Worm (Caenorhabditis elegans): ENCODE data around the gene mans-3.

The mans-3 gene

ce11 chrX:5165037-5165436 lies at the start of gene mans-3:
Gene mans-3 (plus strand): TSS chrX:5165395.
- no peak for TF ChIP-seq dmd-8 (GFP tag; IDR thresholded peaks at IDR 0.05)
- TF ChIP-seq sdz-12 (GFP tag; optimal IDR thresholded peaks at IDR 0.05): no peak
- no peak; the same call in 1 of the 2 replicates for TF ChIP-seq set-16 (GFP tag; IDR thresholded peaks at IDR 0.05)
- TF ChIP-seq ZK337.2 (GFP tag; IDR thresholded peaks at IDR 0.05): no peak
- TF ChIP-seq mdl-1 (tag; optimal IDR thresholded peaks at IDR 0.05): peak; percentile 92 to 100
- peak; percentile 44 for TF ChIP-seq cey-2 (tag; optimal IDR thresholded peaks at IDR 0.05; ENCODE audit: borderline replicate concordance, insufficient read depth)
- TF ChIP-seq dpl-1 (GFP tag; optimal IDR thresholded peaks at IDR 0.05): peak; percentile 79
- TF ChIP-seq nhr-42 (GFP tag; IDR thresholded peaks at IDR 0.05): peak; percentile 81
- TF ChIP-seq ceh-44 (GFP tag; IDR thresholded peaks at IDR 0.05): no peak
- TF ChIP-seq lsy-2 (tag; optimal IDR thresholded peaks at IDR 0.05): peak; percentile 49 to 94
- no peak for TF ChIP-seq unc-130 (GFP tag; optimal IDR thresholded peaks at IDR 0.05)
- TF ChIP-seq hlh-11 (tag; optimal IDR thresholded peaks at IDR 0.05): peak; percentile 98
- TF ChIP-seq ceh-32 (tag; optimal IDR thresholded peaks at IDR 0.05; ENCODE audit: poor library complexity): peak; percentile 42
- TF ChIP-seq nhr-77 (tag; optimal IDR thresholded peaks at IDR 0.05): peak; percentile 92
- TF ChIP-seq nhr-237 (tag; optimal IDR thresholded peaks at IDR 0.05): no peak
- TF ChIP-seq aha-1 (tag): peak; percentile 96
- peak; percentile 87 for TF ChIP-seq F37D6.2 (tag; optimal IDR thresholded peaks at IDR 0.05)
- peak; percentile 80 for TF ChIP-seq lin-13 (GFP tag; optimal IDR thresholded peaks at IDR 0.05)
- TF ChIP-seq jun-1 (tag; optimal IDR thresholded peaks at IDR 0.05): peak; percentile 42
- no peak for TF ChIP-seq fos-1 (tag; optimal IDR thresholded peaks at IDR 0.05)
- TF ChIP-seq T26A8.4 (GFP tag; IDR thresholded peaks at IDR 0.05): no peak
- TF ChIP-seq rbr-2 (tag; optimal IDR thresholded peaks at IDR 0.05): peak; percentile 94
- TF ChIP-seq Y75B8A.6 (GFP tag; IDR thresholded peaks at IDR 0.05): no peak
- no peak for TF ChIP-seq ceh-62 (tag; optimal IDR thresholded peaks at IDR 0.05)
- TF ChIP-seq zfp-3 (GFP tag; conservative IDR thresholded peaks at IDR 0.05): 0 out of 2 replicates have a peak, but pooled peaks have one; percentile 18
- TF ChIP-seq dve-1 (tag; optimal IDR thresholded peaks at IDR 0.05; ENCODE audit: insufficient read depth): peak; percentile 99
- TF ChIP-seq nhr-6 (tag; optimal IDR thresholded peaks at IDR 0.05): peak; percentile 94
- no peak for TF ChIP-seq mdt-29 (GFP tag; IDR thresholded peaks at IDR 0.05)
- no peak for TF ChIP-seq F26F4.8 (GFP tag; conservative IDR thresholded peaks at IDR 0.05)
- TF ChIP-seq dmd-9 (GFP tag; IDR thresholded peaks at IDR 0.05): no peak
- peak; percentile 73 for TF ChIP-seq zip-2 (tag; optimal IDR thresholded peaks at IDR 0.05)
- no peak for TF ChIP-seq arid-1 (GFP tag; conservative IDR thresholded peaks at IDR 0.05)
- TF ChIP-seq gei-8 (GFP tag; optimal IDR thresholded peaks at IDR 0.05): peak; percentile 15
- no peak for TF ChIP-seq ces-1 (GFP tag; optimal IDR thresholded peaks at IDR 0.05)
- TF ChIP-seq daf-16 (GFP tag; optimal IDR thresholded peaks at IDR 0.05): peak; percentile 51 to 72
- TF ChIP-seq daf-16 (tag; optimal IDR thresholded peaks at IDR 0.05): peak; percentile 70
- peak; percentile 68; the same call in 1 of the 2 replicates for TF ChIP-seq madf-9 (GFP tag; conservative IDR thresholded peaks at IDR 0.05)
- TF ChIP-seq hmg-1.1 (GFP tag; IDR thresholded peaks at IDR 0.05): peak; percentile 90
- TF ChIP-seq D1046.2 (GFP tag; IDR thresholded peaks at IDR 0.05): no peak
- no peak for TF ChIP-seq zip-11 (GFP tag; IDR thresholded peaks at IDR 0.05)
- TF ChIP-seq lir-3 (tag; optimal IDR thresholded peaks at IDR 0.05): no peak
- TF ChIP-seq dmd-6 (GFP tag; IDR thresholded peaks at IDR 0.05): peak; percentile 95
- TF ChIP-seq mxl-3 (GFP tag; optimal IDR thresholded peaks at IDR 0.05): peak; percentile 100
- TF ChIP-seq attf-4 (tag; optimal IDR thresholded peaks at IDR 0.05): peak; percentile 68
- TF ChIP-seq ceh-20 (GFP tag; IDR thresholded peaks at IDR 0.05): peak; percentile 81; the same call in 1 of the 2 replicates
- peak; percentile 82 for TF ChIP-seq tra-1 (GFP tag; IDR thresholded peaks at IDR 0.05)
- no peak for TF ChIP-seq aly-2 (tag; optimal IDR thresholded peaks at IDR 0.05)
- TF ChIP-seq nhr-10 (tag; optimal IDR thresholded peaks at IDR 0.05): no peak
- peak; percentile 25 for TF ChIP-seq ztf-7 (tag; optimal IDR thresholded peaks at IDR 0.05)
- no peak for TF ChIP-seq Y48G9A.11 (GFP tag; IDR thresholded peaks at IDR 0.05)
- no peak; the same call in 1 of the 2 replicates for TF ChIP-seq daf-19 (GFP tag; conservative IDR thresholded peaks at IDR 0.05)
- peak; percentile 88 for TF ChIP-seq nhr-28 (tag; optimal IDR thresholded peaks at IDR 0.05)

Measured in whole organism, L4 larva.